Worm (Caenorhabditis elegans): Measurements from ENCODE around the gene txt-3.

The txt-3 gene

DNA sequence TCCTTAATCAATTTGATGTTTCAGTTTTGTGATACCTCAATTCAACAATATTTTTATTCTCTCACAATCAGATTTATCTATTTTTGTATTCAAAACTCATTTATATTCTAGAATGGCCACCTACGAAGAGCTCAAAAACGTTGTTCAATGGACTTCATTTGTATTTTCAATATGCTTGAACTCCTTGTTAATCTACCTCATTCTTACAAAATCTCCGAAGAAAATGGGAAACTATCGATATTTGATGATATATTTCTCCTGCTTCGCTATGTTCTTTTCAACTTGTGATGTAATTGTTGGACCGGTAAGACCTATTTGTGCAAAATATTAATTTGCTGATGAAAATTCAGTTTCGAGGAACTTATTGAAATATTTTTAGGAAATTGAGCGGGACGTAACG, 3.1 kb upstream of the txt-3 start, which contains the start of gene str-164:
Gene str-164 (plus strand): TSS at position 113 of the 400 bp plus-strand sequence.
- TF ChIP-seq dmd-4 (tag; optimal IDR thresholded peaks at IDR 0.05; ENCODE audit: borderline replicate concordance) (no peak), unc-42 (tag; optimal IDR thresholded peaks at IDR 0.05) (no peak), lim-6 (tag; optimal IDR thresholded peaks at IDR 0.05) (no peak), K02D7.2 (tag; optimal IDR thresholded peaks at IDR 0.05) (no peak), gmeb-2 (tag; optimal IDR thresholded peaks at IDR 0.05) (no peak), nfya-1 (tag; optimal IDR thresholded peaks at IDR 0.05) (no peak), fkh-10 (GFP tag; optimal IDR thresholded peaks at IDR 0.05) (no peak), che-1 (tag; optimal IDR thresholded peaks at IDR 0.05) (no peak), npax-4 (tag; optimal IDR thresholded peaks at IDR 0.05) (no peak), ceh-30 (tag; optimal IDR thresholded peaks at IDR 0.05) (no peak), ceh-6 (GFP tag; optimal IDR thresholded peaks at IDR 0.05) (no peak), zip-5 (tag; optimal IDR thresholded peaks at IDR 0.05) (no peak), unc-86 (tag; optimal IDR thresholded peaks at IDR 0.05) (no peak), pros-1 (tag; optimal IDR thresholded peaks at IDR 0.05) (no peak), F13H6.1 (tag; optimal IDR thresholded peaks at IDR 0.05) (no peak), T23F11.4 (GFP tag; optimal IDR thresholded peaks at IDR 0.05) (no peak), ahr-1 (tag; optimal IDR thresholded peaks at IDR 0.05) (no peak), C08G9.2 (tag; optimal IDR thresholded peaks at IDR 0.05) (no peak), pax-1 (tag; optimal IDR thresholded peaks at IDR 0.05) (no peak)

ce11 chrIV:4969419-4969818, 5.7 kb downstream of the txt-3 start, which contains the start of gene Y9C9A.13:
Y9C9A.13 (minus strand) TSS chrIV:4969519.
- TF ChIP-seq fkh-6 (tag; optimal IDR thresholded peaks at IDR 0.05) (no peak), elt-4 (tag; optimal IDR thresholded peaks at IDR 0.05) (no peak), hlh-13 (GFP tag; optimal IDR thresholded peaks at IDR 0.05) (no peak), ceh-48 (tag; optimal IDR thresholded peaks at IDR 0.05) (no peak), unc-55 (GFP tag; optimal IDR thresholded peaks at IDR 0.05) (no peak), sox-4 (tag; optimal IDR thresholded peaks at IDR 0.05) (no peak), K02D7.2 (tag; optimal IDR thresholded peaks at IDR 0.05) (no peak), pag-3 (tag; optimal IDR thresholded peaks at IDR 0.05; ENCODE audit: borderline replicate concordance) (no peak), pros-1 (tag; optimal IDR thresholded peaks at IDR 0.05) (no peak)

DNA sequence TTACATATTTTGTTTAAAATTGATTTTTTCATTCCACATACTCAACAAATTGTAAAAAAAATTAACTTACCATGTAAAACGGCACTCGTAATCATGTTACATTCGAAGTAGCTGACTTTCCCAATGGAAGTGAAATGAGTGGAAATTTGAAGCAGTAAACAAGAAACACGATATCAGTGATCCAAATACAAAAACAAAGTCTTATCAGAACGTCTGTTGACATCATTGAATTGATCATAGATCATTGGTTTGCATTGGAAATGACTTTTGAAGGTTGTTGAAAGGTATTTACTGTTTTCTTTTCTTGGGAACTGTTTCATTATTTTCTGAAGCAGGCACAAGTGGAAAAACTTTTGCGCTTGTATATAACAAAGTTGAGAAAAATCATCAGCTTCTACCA, 12.2 kb downstream of the txt-3 start, which contains the start of gene Y9C9A.16:
Gene Y9C9A.16 (minus strand): TSS at position 131 of the 400 bp plus-strand sequence.
- TF ChIP-seq lim-6 (tag; optimal IDR thresholded peaks at IDR 0.05), result no peak
- TF ChIP-seq fkh-10 (GFP tag; optimal IDR thresholded peaks at IDR 0.05), result no peak
- TF ChIP-seq unc-55 (GFP tag; optimal IDR thresholded peaks at IDR 0.05), result no peak
- TF ChIP-seq ceh-30 (tag; optimal IDR thresholded peaks at IDR 0.05), result no peak

DNA sequence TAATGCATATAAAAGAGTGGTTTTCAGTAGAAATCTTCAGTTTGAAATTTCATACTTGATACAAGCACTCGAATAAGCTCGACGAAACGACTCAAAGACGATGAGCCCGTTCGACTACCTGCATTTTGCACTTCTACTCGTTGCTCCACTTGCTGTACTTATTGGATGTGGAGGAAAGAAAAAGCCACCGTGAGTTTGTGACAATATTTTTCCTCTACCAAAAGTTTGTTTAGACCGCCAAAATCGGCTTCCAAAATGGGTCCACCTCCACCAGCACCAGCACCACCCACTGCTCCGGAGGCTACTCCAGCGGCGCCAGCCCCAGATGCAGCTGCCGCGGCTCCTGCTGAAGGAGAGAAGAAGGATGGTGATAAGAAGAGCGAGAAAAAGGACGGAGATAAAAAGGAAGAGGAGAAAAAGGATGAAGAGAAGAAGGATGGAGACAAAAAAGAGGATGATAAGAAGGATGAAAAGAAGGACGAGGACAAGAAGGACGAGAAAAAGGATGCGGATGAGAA, 13.5 kb downstream of the txt-3 start, which contains the start of gene E03H12.5:
Gene E03H12.5 (plus strand): TSS at position 51 of the 518 bp plus-strand sequence.
- TF ChIP-seq dve-1 (tag; optimal IDR thresholded peaks at IDR 0.05) (no peak), hlh-30 (tag; optimal IDR thresholded peaks at IDR 0.05; ENCODE audit: insufficient read depth) (no peak), ceh-9 (tag; optimal IDR thresholded peaks at IDR 0.05) (no peak), nhr-232 (tag; optimal IDR thresholded peaks at IDR 0.05) (no peak), ceh-2 (tag; optimal IDR thresholded peaks at IDR 0.05) (no peak), mec-3 (tag; optimal IDR thresholded peaks at IDR 0.05; ENCODE audit: borderline replicate concordance) (no peak), Y22D7AL.16 (tag; optimal IDR thresholded peaks at IDR 0.05) (no peak), pax-1 (tag; optimal IDR thresholded peaks at IDR 0.05) (no peak), sox-4 (tag; optimal IDR thresholded peaks at IDR 0.05) (no peak), ceh-30 (tag; optimal IDR thresholded peaks at IDR 0.05) (no peak), ceh-22 (tag; optimal IDR thresholded peaks at IDR 0.05) (no peak), elt-2 (tag; optimal IDR thresholded peaks at IDR 0.05) (no peak), hlh-13 (GFP tag; optimal IDR thresholded peaks at IDR 0.05) (no peak)

Data from whole organism, late embryonic.